Fruit fly (Drosophila melanogaster) whole organism, embryonic: Measurements from ENCODE around the gene kel.

ENCODE experiments used
- Abd-B ChIP-seq: fragments of 200-800 bp; sonication (Bioruptor generic); optimal IDR thresholded peaks from 2 replicates; lab custom pipeline; 2018; ENCODE audit warnings: missing biosample characterization, mild to moderate bottlenecking, missing genetic modification characterization, moderate library complexity
- Asciz ChIP-seq: fragments of 200-800 bp; sonication (Bioruptor generic); optimal IDR thresholded peaks from 2 replicates; lab custom pipeline; 2017; ENCODE audit warnings: missing biosample characterization, mild to moderate bottlenecking, missing genetic modification characterization, missing genetic modification reagents
- B-H1 ChIP-seq: fragments of 200-800 bp; sonication (Bioruptor generic); IDR thresholded peaks from 3 replicates; pipeline ENCODE4 v1.3.6; 2022; ENCODE audit warnings: missing biosample characterization, missing genetic modification characterization
- CG10462 ChIP-seq: fragments of 200-800 bp; sonication (Bioruptor generic); optimal IDR thresholded peaks from 2 replicates; lab custom pipeline; 2016; ENCODE audit warnings: missing biosample characterization, missing genetic modification characterization
- CG11398 ChIP-seq: fragments of 200-800 bp; sonication (Bioruptor generic); optimal IDR thresholded peaks from 2 replicates; lab custom pipeline; 2016; ENCODE audit warnings: missing biosample characterization, missing genetic modification characterization
- CG13624 ChIP-seq: fragments of 200-800 bp; sonication (Bioruptor generic); optimal IDR thresholded peaks from 2 replicates; lab custom pipeline; 2016; ENCODE audit warnings: missing biosample characterization, missing genetic modification characterization
- CG15269 ChIP-seq: fragments of 200-800 bp; sonication (Bioruptor generic); optimal IDR thresholded peaks from 2 replicates; lab custom pipeline; 2018; ENCODE audit warnings: missing biosample characterization, mild to moderate bottlenecking, missing genetic modification characterization, moderate library complexity
- CG18764 ChIP-seq: fragments of 200-800 bp; sonication (Bioruptor generic); optimal IDR thresholded peaks from 3 replicates; lab custom pipeline; 2016; ENCODE audit warnings: missing biosample characterization, missing genetic modification characterization
- CG2202 ChIP-seq: fragments of 200-800 bp; sonication (Bioruptor generic); optimal IDR thresholded peaks from 2 replicates; lab custom pipeline; 2018; ENCODE audit warnings: missing biosample characterization, mild to moderate bottlenecking, missing genetic modification characterization
- CG32532 ChIP-seq: fragments of 200-800 bp; sonication (Bioruptor generic); IDR thresholded peaks from 2 replicates; pipeline ENCODE4 v1.3.6; 2022; ENCODE audit warnings: missing biosample characterization, missing genetic modification characterization
- CG32767 ChIP-seq: fragments of 200-800 bp; sonication (Bioruptor generic); IDR thresholded peaks from 2 replicates; pipeline ENCODE4 v1.3.6; 2022; ENCODE audit warnings: missing biosample characterization, missing genetic modification characterization
- CG3407 ChIP-seq: fragments of 200-800 bp; sonication (Bioruptor generic); optimal IDR thresholded peaks from 2 replicates; lab custom pipeline; 2018; ENCODE audit warnings: missing biosample characterization, mild to moderate bottlenecking, missing genetic modification characterization
- CG4707 ChIP-seq: fragments of 200-800 bp; sonication (Bioruptor generic); optimal IDR thresholded peaks from 2 replicates; lab custom pipeline; 2018; ENCODE audit warnings: missing biosample characterization, mild to moderate bottlenecking, missing genetic modification characterization, moderate library complexity
- CG6272 ChIP-seq: fragments of 200-800 bp; sonication (Bioruptor generic); IDR thresholded peaks from 2 replicates; pipeline ENCODE4 v1.3.6; 2022; ENCODE audit warnings: missing biosample characterization, missing genetic modification characterization
- CG7786 ChIP-seq: fragments of 200-800 bp; sonication (Bioruptor generic); optimal IDR thresholded peaks from 2 replicates; lab custom pipeline; 2016; ENCODE audit warnings: missing biosample characterization, missing genetic modification characterization
- CoRest ChIP-seq: fragments of 200-800 bp; sonication (Bioruptor generic); optimal IDR thresholded peaks from 3 replicates; lab custom pipeline; 2018; ENCODE audit warnings: missing biosample characterization, mild to moderate bottlenecking, missing genetic modification characterization, moderate library complexity
- Dip3 ChIP-seq: fragments of 200-800 bp; sonication (Bioruptor generic); optimal IDR thresholded peaks from 3 replicates; lab custom pipeline; 2016; ENCODE audit warnings: missing biosample characterization, missing genetic modification characterization
- HHEX ChIP-seq: fragments of 200-800 bp; sonication (Bioruptor generic); optimal IDR thresholded peaks from 3 replicates; lab custom pipeline; 2017; ENCODE audit warnings: missing biosample characterization, mild to moderate bottlenecking, missing genetic modification characterization, missing genetic modification reagents
- Hand ChIP-seq: fragments of 200-800 bp; sonication (Bioruptor generic); optimal IDR thresholded peaks from 2 replicates; lab custom pipeline; 2017; ENCODE audit warnings: mild to moderate bottlenecking, missing biosample characterization, missing genetic modification reagents, missing genetic modification characterization
- Hey ChIP-seq: fragments of 200-800 bp; sonication (Bioruptor generic); optimal IDR thresholded peaks from 3 replicates; lab custom pipeline; 2018; ENCODE audit warnings: missing biosample characterization, mild to moderate bottlenecking, missing genetic modification characterization
- Hsf ChIP-seq: fragments of 200-800 bp; sonication (Bioruptor generic); optimal IDR thresholded peaks from 3 replicates; lab custom pipeline; 2016; ENCODE audit warnings: missing biosample characterization, missing genetic modification characterization
- MBD-R2 ChIP-seq: fragments of 200-800 bp; sonication (Bioruptor generic); IDR thresholded peaks from 2 replicates; pipeline ENCODE4 v1.3.6; 2022; ENCODE audit warnings: missing biosample characterization, missing genetic modification characterization
- Pdp1 ChIP-seq, 2 experiments: fragments of 200-800 bp; sonication (Bioruptor generic); optimal IDR thresholded peaks; 3 replicates each; lab custom pipeline; 2016; ENCODE audit warnings: missing biosample characterization in 2 of 2, missing genetic modification characterization in 2 of 2, mild to moderate bottlenecking in 1 of 2, moderate library complexity in 1 of 2
- Rx ChIP-seq: fragments of 200-800 bp; sonication (Bioruptor generic); IDR thresholded peaks from 2 replicates; pipeline ENCODE4 v1.3.6; 2022; ENCODE audit warnings: missing biosample characterization, missing genetic modification characterization
- Sry-δ ChIP-seq: fragments of 200-800 bp; sonication (Bioruptor generic); optimal IDR thresholded peaks from 2 replicates; lab custom pipeline; 2016; ENCODE audit warnings: missing biosample characterization, missing genetic modification characterization
- TFAM ChIP-seq: fragments of 200-800 bp; sonication (Bioruptor generic); optimal IDR thresholded peaks from 2 replicates; lab custom pipeline; 2017; ENCODE audit warnings: missing biosample characterization, missing genetic modification characterization, inconsistent platforms
- Usf ChIP-seq: fragments of 200-800 bp; sonication (Bioruptor generic); optimal IDR thresholded peaks from 2 replicates; lab custom pipeline; 2017; ENCODE audit warnings: missing genotype, missing biosample characterization, missing genetic modification characterization
- ara ChIP-seq: fragments of 200-800 bp; sonication (Bioruptor generic); IDR thresholded peaks from 2 replicates; pipeline ENCODE4 v1.3.6; 2022; ENCODE audit warnings: missing biosample characterization, missing genetic modification characterization
- bbx ChIP-seq: fragments of 200-800 bp; sonication (Bioruptor generic); IDR thresholded peaks from 2 replicates; pipeline ENCODE4 v1.3.6; 2022; ENCODE audit warnings: missing biosample characterization, missing genetic modification characterization; ENCODE audit not compliant: partially characterized antibody
- bcd ChIP-seq: fragments of 200-800 bp; sonication (Bioruptor generic); optimal IDR thresholded peaks from 2 replicates; lab custom pipeline; 2017; ENCODE audit warnings: missing biosample characterization, mild to moderate bottlenecking, missing genetic modification characterization
- crc ChIP-seq: fragments of 200-800 bp; sonication (Bioruptor generic); optimal IDR thresholded peaks from 2 replicates; lab custom pipeline; 2016; ENCODE audit warnings: missing biosample characterization, missing genetic modification characterization
- dmrt11E ChIP-seq: fragments of 200-800 bp; sonication (Bioruptor generic); optimal IDR thresholded peaks from 3 replicates; lab custom pipeline; 2018; ENCODE audit warnings: missing biosample characterization, mild to moderate bottlenecking, missing genetic modification characterization, moderate library complexity
- eyg ChIP-seq: fragments of 200-800 bp; sonication (Bioruptor generic); optimal IDR thresholded peaks from 3 replicates; lab custom pipeline; 2016; ENCODE audit warnings: missing biosample characterization, missing genetic modification characterization
- fd3F ChIP-seq: fragments of 200-800 bp; sonication (Bioruptor generic); optimal IDR thresholded peaks from 2 replicates; lab custom pipeline; 2018; ENCODE audit warnings: missing biosample characterization, mild to moderate bottlenecking, missing genetic modification characterization, moderate library complexity
- gce ChIP-seq: fragments of 200-800 bp; sonication (Bioruptor generic); IDR thresholded peaks from 3 replicates; pipeline ENCODE4 v1.3.6; 2022; ENCODE audit warnings: missing biosample characterization, missing genetic modification characterization
- gcm ChIP-seq: fragments of 200-800 bp; sonication (Bioruptor generic); optimal IDR thresholded peaks from 2 replicates; lab custom pipeline; 2019; ENCODE audit warnings: missing biosample characterization, mild to moderate bottlenecking, missing genetic modification characterization, moderate library complexity
- gcm2 ChIP-seq: fragments of 200-800 bp; sonication (Bioruptor generic); optimal IDR thresholded peaks from 2 replicates; lab custom pipeline; 2016; ENCODE audit warnings: missing biosample characterization, missing genetic modification characterization
- ind ChIP-seq: fragments of 200-800 bp; sonication (Bioruptor generic); optimal IDR thresholded peaks from 3 replicates; lab custom pipeline; 2016; ENCODE audit warnings: missing biosample characterization, missing genetic modification characterization
- luna ChIP-seq: fragments of 200-800 bp; sonication (Bioruptor generic); optimal IDR thresholded peaks from 2 replicates; lab custom pipeline; 2016; ENCODE audit warnings: missing biosample characterization, missing genetic modification characterization
- nmo ChIP-seq: fragments of 200-800 bp; sonication (Bioruptor generic); optimal IDR thresholded peaks from 2 replicates; lab custom pipeline; 2018; ENCODE audit warnings: missing biosample characterization, mild to moderate bottlenecking, missing genetic modification characterization, moderate library complexity
- phol ChIP-seq: fragments of 200-800 bp; sonication (Bioruptor generic); optimal IDR thresholded peaks from 3 replicates; lab custom pipeline; 2018; ENCODE audit warnings: missing biosample characterization, mild to moderate bottlenecking, missing genetic modification characterization, moderate library complexity
- row ChIP-seq: fragments of 200-800 bp; sonication (Bioruptor generic); IDR thresholded peaks from 3 replicates; pipeline ENCODE4 v1.3.6; 2022; ENCODE audit warnings: missing biosample characterization, missing genetic modification characterization
- sd ChIP-seq: fragments of 200-800 bp; sonication (Bioruptor generic); optimal IDR thresholded peaks from 3 replicates; lab custom pipeline; 2018; ENCODE audit warnings: missing biosample characterization, mild to moderate bottlenecking, missing genetic modification characterization, moderate library complexity
- sens-2 ChIP-seq: fragments of 200-800 bp; sonication (Bioruptor generic); IDR thresholded peaks from 2 replicates; pipeline ENCODE4 v1.3.6; 2022; ENCODE audit warnings: missing biosample characterization, missing genetic modification characterization
- sisA ChIP-seq: fragments of 200-800 bp; sonication (Bioruptor generic); IDR thresholded peaks from 2 replicates; pipeline ENCODE4 v1.3.6; 2022; ENCODE audit warnings: missing biosample characterization, missing genetic modification characterization
- tap ChIP-seq: fragments of 200-800 bp; optimal IDR thresholded peaks from 3 replicates; lab custom pipeline; 2019; ENCODE audit warnings: missing biosample characterization, mild to moderate bottlenecking, missing genetic modification characterization, moderate library complexity
- tin ChIP-seq: fragments of 200-800 bp; sonication (Bioruptor generic); optimal IDR thresholded peaks from 3 replicates; lab custom pipeline; 2016; ENCODE audit warnings: missing biosample characterization, missing genetic modification characterization
- tx ChIP-seq: fragments of 200-800 bp; sonication (Bioruptor generic); optimal IDR thresholded peaks from 2 replicates; lab custom pipeline; 2016; ENCODE audit warnings: missing biosample characterization, missing genetic modification characterization
- vnd ChIP-seq: fragments of 200-800 bp; sonication (Bioruptor generic); IDR thresholded peaks from 3 replicates; pipeline ENCODE4 v1.3.6; 2022; ENCODE audit warnings: missing biosample characterization, missing genetic modification characterization; ENCODE audit not compliant: partially characterized antibody
- yki ChIP-seq: fragments of >200 bp; optimal IDR thresholded peaks from 3 replicates; lab custom pipeline; 2018
- zfh1 ChIP-seq: fragments of 200-800 bp; sonication (Bioruptor generic); IDR thresholded peaks from 3 replicates; pipeline ENCODE4 v1.3.6; 2022; ENCODE audit warnings: missing biosample characterization, missing genetic modification characterization

Gene kel

DNA sequence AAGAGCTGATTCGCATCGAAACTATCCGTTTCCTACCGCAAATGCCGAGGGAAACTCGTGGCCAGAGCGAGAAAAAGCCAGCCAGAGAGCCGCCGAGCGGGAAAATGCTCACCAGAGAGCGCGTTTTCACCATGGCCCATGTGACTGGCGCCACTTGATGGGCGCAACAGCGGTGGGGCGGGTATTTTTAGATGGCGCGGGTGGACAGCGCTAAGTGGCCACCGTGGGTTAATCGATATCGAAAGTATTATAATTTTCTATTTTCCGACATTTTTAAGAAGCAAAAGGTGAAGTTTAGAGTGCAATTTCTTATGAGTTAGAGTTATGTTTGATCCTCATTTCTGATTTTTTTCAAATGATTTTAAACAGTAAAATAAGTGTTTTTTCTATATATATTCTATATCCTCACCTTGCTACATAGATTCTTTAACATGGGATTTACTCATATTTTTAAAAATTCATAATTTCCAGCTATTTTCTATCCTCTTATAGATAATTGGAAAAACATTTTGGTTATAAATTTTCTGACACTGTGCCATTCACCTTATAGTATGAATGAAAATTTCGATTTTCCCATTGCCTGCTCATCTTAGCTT, 46.9 kb upstream of the kel start, which contains the start of gene Ptp36E (continued):
- no peak for TF ChIP-seq CG2202 (tag; lab: Kevin White, UChicago)
- peak; percentile 33 for TF ChIP-seq CG7786
- TF ChIP-seq Sry-δ, result no peak
- TF ChIP-seq gcm2 (GFP tag; lab: Kevin White, UChicago), result peak; percentile 5
- peak; percentile 85 for TF ChIP-seq bcd (GFP tag; lab: Kevin White, UChicago)
- peak; percentile 21 for TF ChIP-seq tx
- TF ChIP-seq tin, result peak; percentile 56
- TF ChIP-seq CG15269, result peak; percentile 60
- TF ChIP-seq eyg (GFP tag; lab: Kevin White, UChicago), result peak; percentile 10
- peak; percentile 49 for TF ChIP-seq yki (lab: Kevin White, UChicago)
- TF ChIP-seq nmo (GFP tag; lab: Kevin White, UChicago), result peak; percentile 77
- TF ChIP-seq Rx (GFP tag; lab: Robert Waterston, UW), result peak; percentile 55; the same call in 1 of the 2 replicates
- TF ChIP-seq HHEX, result peak; percentile 87
- TF ChIP-seq CG6272 (GFP tag; lab: Robert Waterston, UW), result peak; percentile 54
- no peak for TF ChIP-seq Hey
- TF ChIP-seq CG32767 (GFP tag; lab: Robert Waterston, UW), result peak; percentile 62; the same call in 1 of the 2 replicates
- peak in 1 of 2 experiments; percentile 58 for TF ChIP-seq Pdp1 (GFP tag; optimal IDR thresholded peaks at IDR 0.05; lab: Kevin White, UChicago)
- TF ChIP-seq Hsf (GFP tag; lab: Kevin White, UChicago), result peak; percentile 75
- peak; percentile 71 for TF ChIP-seq Usf
- TF ChIP-seq Hand (GFP tag; lab: Kevin White, UChicago), result peak; percentile 87
- peak; percentile 25; the same call in 1 of the 3 replicates for TF ChIP-seq gce (GFP tag; lab: Robert Waterston, UW)
- no peak for TF ChIP-seq CG4707 (GFP tag; lab: Kevin White, UChicago)
- TF ChIP-seq phol (tag; lab: Kevin White, UChicago), result peak; percentile 91
- TF ChIP-seq dmrt11E (tag; lab: Kevin White, UChicago), result no peak
- peak; percentile 16 for TF ChIP-seq CG10462
- peak; percentile 83 for TF ChIP-seq ind
- TF ChIP-seq TFAM (GFP tag; lab: Kevin White, UChicago), result no peak
- TF ChIP-seq MBD-R2 (GFP tag; lab: Robert Waterston, UW), result peak; percentile 62; the same call in 1 of the 2 replicates
- peak; percentile 86 for TF ChIP-seq CG32532 (GFP tag; lab: Robert Waterston, UW)
- TF ChIP-seq CG18764 (GFP tag; lab: Kevin White, UChicago), result peak; percentile 68
- peak; percentile 74 for TF ChIP-seq B-H1 (GFP tag; lab: Robert Waterston, UW)
- TF ChIP-seq Abd-B (GFP tag; lab: Kevin White, UChicago), result peak; percentile 43
- TF ChIP-seq luna (GFP tag; lab: Kevin White, UChicago), result no peak
- TF ChIP-seq sd (tag; lab: Kevin White, UChicago), result no peak
- TF ChIP-seq bbx, result no peak
- no peak for TF ChIP-seq zfh1 (GFP tag; lab: Robert Waterston, UW)
- peak; percentile 73 for TF ChIP-seq tap
- peak; percentile 75 for TF ChIP-seq Asciz (GFP tag; lab: Kevin White, UChicago)
- no peak for TF ChIP-seq sens-2
- TF ChIP-seq CG3407 (GFP tag; lab: Kevin White, UChicago), result peak; percentile 64
- TF ChIP-seq ara, result peak; percentile 70
- TF ChIP-seq CG13624, result no peak
- peak; percentile 85 for TF ChIP-seq row (GFP tag; lab: Robert Waterston, UW)
- TF ChIP-seq CG11398, result no peak
- TF ChIP-seq fd3F, result peak; percentile 48
- TF ChIP-seq gcm (GFP tag; lab: Kevin White, UChicago), result no peak
- TF ChIP-seq sisA, result peak; percentile 73
- no peak for TF ChIP-seq Dip3 (GFP tag; lab: Kevin White, UChicago)
- TF ChIP-seq vnd (GFP tag; lab: Robert Waterston, UW), result peak; percentile 44; the same call in 1 of the 3 replicates
- peak; percentile 85 for TF ChIP-seq CoRest (tag; lab: Kevin White, UChicago)
- no peak for TF ChIP-seq crc
